Worm (Caenorhabditis elegans) whole organism, young adult: ENCODE results near the gene T02C1.1.

ENCODE experiments used
- Y79H2A.3 ChIP-seq: fragments of 200-800 bp; sonication (Bioruptor generic); conservative IDR thresholded peaks from 2 replicates; pipeline ENCODE4 v1.3.6; 2022; ENCODE audit warnings: missing genetic modification reagents, missing genetic modification characterization, missing compliant biosample characterization
- ama-1 ChIP-seq, 3 experiments: fragments of 150-350 bp in 1 of 3; sonication (generic microtip) in 2 of 3; optimal IDR thresholded peaks; 2 replicates each; lab custom pipeline; 2014 to 2018; ENCODE audit warnings: missing biosample characterization in 2 of 3, missing genetic modification characterization in 2 of 3, missing genetic modification reagents in 2 of 3
- dpl-1 ChIP-seq: fragments of 150-350 bp; optimal IDR thresholded peaks from 2 replicates; lab custom pipeline; 2014; ENCODE audit warnings: missing biosample characterization, missing genetic modification reagents, missing genetic modification characterization
- mcd-1 ChIP-seq: fragments of 200-800 bp; sonication (Bioruptor generic); IDR thresholded peaks from 2 replicates; pipeline ENCODE4 v1.3.6; 2022; ENCODE audit warnings: missing genetic modification reagents, missing genetic modification characterization, missing compliant biosample characterization
- mes-4 ChIP-seq: sonication (generic microtip); optimal IDR thresholded peaks from 2 replicates; lab custom pipeline; 2016; ENCODE audit warnings: missing genotype, missing genetic modification characterization, missing compliant biosample characterization
- pha-4 ChIP-seq: fragments of 150-350 bp; sonication (generic microtip); optimal IDR thresholded peaks from 2 replicates; lab custom pipeline; 2014; ENCODE audit warnings: missing biosample characterization, missing genetic modification reagents, missing genetic modification characterization
- rpc-1 ChIP-seq, 2 experiments: fragments of 150-350 bp in 1 of 2; sonication (generic microtip) in 1 of 2; optimal IDR thresholded peaks; 2 replicates each; lab custom pipeline; 2014 to 2018; ENCODE audit warnings: missing biosample characterization in 1 of 2, missing genetic modification characterization in 1 of 2, missing genetic modification reagents in 1 of 2, missing genotype in 1 of 2
- snpc-1.1 ChIP-seq: sonication (generic microtip); optimal IDR thresholded peaks from 2 replicates; lab custom pipeline; 2017; ENCODE audit warnings: missing genetic modification characterization, mild to moderate bottlenecking, missing compliant biosample characterization, antibody characterized with exemption, moderate library complexity, missing genotype, missing genetic modification reagents; ENCODE audit not compliant: insufficient read depth
- snpc-1.3 ChIP-seq: sonication (generic microtip); optimal IDR thresholded peaks from 2 replicates; lab custom pipeline; 2017; ENCODE audit warnings: missing genetic modification characterization, mild to moderate bottlenecking, missing compliant biosample characterization, antibody characterized with exemption, moderate library complexity, missing genotype, missing genetic modification reagents; ENCODE audit not compliant: insufficient read depth
- tbp1 ChIP-seq: fragments of 200-800 bp; sonication (Bioruptor generic); optimal IDR thresholded peaks from 2 replicates; lab custom pipeline; 2018; ENCODE audit warnings: mild to moderate bottlenecking, missing genetic modification characterization, missing compliant biosample characterization
- unc-62 ChIP-seq: fragments of 150-350 bp; optimal IDR thresholded peaks from 2 replicates; lab custom pipeline; 2014; ENCODE audit warnings: missing biosample characterization, missing genetic modification reagents, missing genetic modification characterization
- ztf-18 ChIP-seq: sonication (generic microtip); optimal IDR thresholded peaks from 2 replicates; lab custom pipeline; 2016; ENCODE audit warnings: missing genotype, mild to moderate bottlenecking, missing genetic modification characterization, missing compliant biosample characterization

DNA sequence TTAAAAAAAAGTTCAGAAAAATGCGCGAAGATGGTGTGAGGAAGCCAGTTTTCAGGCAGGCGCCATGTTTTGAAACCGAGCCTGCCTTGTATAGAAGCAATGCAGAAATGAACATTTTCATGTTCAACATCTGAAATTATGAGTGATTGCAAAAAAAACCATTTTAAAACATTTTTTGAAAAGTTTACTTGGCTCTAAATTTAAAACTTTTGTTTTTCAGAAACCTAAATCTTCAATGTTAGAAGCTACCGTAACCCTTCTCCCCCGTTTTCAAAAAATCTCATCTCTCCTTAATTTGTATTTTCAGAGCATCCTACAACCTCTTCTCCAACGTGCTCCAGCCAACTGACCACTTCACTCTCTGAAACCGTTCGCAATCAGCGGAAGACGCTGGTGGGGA is 34.2 kb downstream of the T02C1.1 start, which contains the start of gene fozi-1:
- no peak for TF ChIP-seq mes-4 (tag; lab: Kevin White, UChicago)
- TF ChIP-seq unc-62, result no peak
- no peak for TF ChIP-seq Y79H2A.3
- no peak for TF ChIP-seq ztf-18 (tag; lab: Kevin White, UChicago)
- TF ChIP-seq tbp1 (GFP tag; lab: Kevin White, UChicago), result no peak
- no peak for TF ChIP-seq dpl-1
- TF ChIP-seq pha-4 (tag; lab: Kevin White, UChicago), result no peak
- no peak for TF ChIP-seq snpc-1.3 (tag; lab: Kevin White, UChicago)
- TF ChIP-seq rpc-1 (optimal IDR thresholded peaks at IDR 0.05; lab: Kevin White, UChicago), result no peak
- TF ChIP-seq rpc-1 (tag; optimal IDR thresholded peaks at IDR 0.05; lab: Kevin White, UChicago), result no peak
- TF ChIP-seq ama-1 (optimal IDR thresholded peaks at IDR 0.05; lab: Kevin White, UChicago), result no peak
- no peak for TF ChIP-seq ama-1 (GFP tag; optimal IDR thresholded peaks at IDR 0.05; lab: Kevin White, UChicago)
- no peak for TF ChIP-seq snpc-1.1
- no peak for TF ChIP-seq mcd-1
